Worm (Caenorhabditis elegans) whole organism, late embryonic: ENCODE results near the gene R07B1.9.

Experiments
- ceh-22 ChIP-seq: sonication (generic microtip); optimal IDR thresholded peaks from 2 replicates; lab custom pipeline; 2017; ENCODE audit warnings: missing biosample characterization, missing genetic modification characterization
- elt-2 ChIP-seq: sonication (generic microtip); optimal IDR thresholded peaks from 2 replicates; lab custom pipeline; 2016; ENCODE audit warnings: missing genetic modification reagents, missing genetic modification characterization, missing compliant biosample characterization
- fkh-10 ChIP-seq: fragments of 150-350 bp; optimal IDR thresholded peaks from 2 replicates; lab custom pipeline; 2014; ENCODE audit warnings: missing biosample characterization, missing genetic modification reagents, missing genetic modification characterization
- hlh-30 ChIP-seq: sonication (generic microtip); optimal IDR thresholded peaks from 2 replicates; lab custom pipeline; 2017; ENCODE audit warnings: antibody characterized with exemption, missing genetic modification characterization, missing compliant biosample characterization; ENCODE audit not compliant: insufficient read depth
- pag-3 ChIP-seq: sonication (generic microtip); optimal IDR thresholded peaks from 2 replicates; lab custom pipeline; 2016; ENCODE audit warnings: missing compliant biosample characterization, missing genetic modification characterization, borderline replicate concordance
- pha-4 ChIP-seq: fragments of 150-350 bp; optimal IDR thresholded peaks from 2 replicates; lab custom pipeline; 2018; ENCODE audit warnings: missing biosample characterization, missing genetic modification reagents, missing genetic modification characterization
- pqm-1 ChIP-seq: sonication (generic microtip); optimal IDR thresholded peaks from 2 replicates; lab custom pipeline; 2016; ENCODE audit warnings: missing genetic modification characterization, missing compliant biosample characterization
- rnt-1 ChIP-seq: sonication (generic microtip); optimal IDR thresholded peaks from 2 replicates; lab custom pipeline; 2016; ENCODE audit warnings: missing genetic modification characterization, missing compliant biosample characterization
- unc-42 ChIP-seq: sonication (generic microtip); optimal IDR thresholded peaks from 2 replicates; lab custom pipeline; 2016; ENCODE audit warnings: missing genotype, missing genetic modification characterization, missing compliant biosample characterization
- ztf-16 ChIP-seq: sonication (generic microtip); optimal IDR thresholded peaks from 2 replicates; lab custom pipeline; 2017; ENCODE audit warnings: missing genetic modification characterization, missing compliant biosample characterization

DNA sequence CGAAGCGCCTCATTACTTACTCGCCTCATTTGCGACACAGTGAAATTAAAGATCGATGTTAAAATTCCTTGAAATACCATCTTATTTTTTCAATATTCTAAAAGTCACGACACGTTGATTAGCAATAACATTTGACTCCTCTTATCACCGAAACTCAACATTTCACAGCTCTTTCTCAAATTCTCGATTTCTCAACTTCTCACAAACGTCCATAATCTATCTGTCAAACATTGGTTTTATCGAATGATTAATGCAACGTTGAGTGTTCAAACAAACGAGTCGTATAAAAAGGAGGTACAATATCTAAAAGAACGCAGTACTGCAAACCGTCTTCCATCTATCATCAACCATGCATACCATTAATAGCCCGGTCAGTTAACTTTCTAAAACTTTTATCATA lies 27.0 kb upstream of the R07B1.9 start, which contains the start of gene lec-8:
- TF ChIP-seq pqm-1 (tag; lab: Kevin White, UChicago), result no peak
- no peak for TF ChIP-seq pha-4 (tag; lab: Kevin White, UChicago)
- TF ChIP-seq fkh-10 (GFP tag; lab: Kevin White, UChicago), result no peak
- TF ChIP-seq ztf-16, result no peak
- no peak for TF ChIP-seq hlh-30
- TF ChIP-seq unc-42 (tag; lab: Kevin White, UChicago), result no peak
- TF ChIP-seq ceh-22 (tag; lab: Kevin White, UChicago), result no peak
- TF ChIP-seq pag-3 (tag; lab: Kevin White, UChicago), result no peak
- TF ChIP-seq rnt-1 (tag; lab: Kevin White, UChicago), result no peak
- TF ChIP-seq elt-2 (tag; lab: Kevin White, UChicago), result no peak
